Worm (Caenorhabditis elegans): ENCODE data around the gene Y57G11C.52.
"Not testable (repeated sequence)": the region's sequence is repeated elsewhere in the genome, so short reads cannot be mapped to it uniquely, and the experiment has no call there.

The Y57G11C.52 gene

ce11 chrIV:14838095-14838494 is 15.7 kb upstream of the Y57G11C.52 start:
- peak; percentile 82 for TF ChIP-seq mls-2 (tag; optimal IDR thresholded peaks at IDR 0.05)
- TF ChIP-seq blmp-1 (tag; optimal IDR thresholded peaks at IDR 0.05): no peak
- no peak for TF ChIP-seq mep-1 (tag; optimal IDR thresholded peaks at IDR 0.05)
- TF ChIP-seq elt-1 (tag; optimal IDR thresholded peaks at IDR 0.05; ENCODE audit: borderline replicate concordance, insufficient read depth): peak; percentile 20
- no peak for TF ChIP-seq zip-8 (tag; optimal IDR thresholded peaks at IDR 0.05)
- TF ChIP-seq drap-1 (GFP tag; optimal IDR thresholded peaks at IDR 0.05): no peak
- TF ChIP-seq ham-2 (GFP tag; optimal IDR thresholded peaks at IDR 0.05): peak; percentile 70
- peak; percentile 28 for TF ChIP-seq ces-1 (GFP tag; optimal IDR thresholded peaks at IDR 0.05)
- TF ChIP-seq ceh-39 (tag; optimal IDR thresholded peaks at IDR 0.05): peak; percentile 80
- peak; percentile 85 for TF ChIP-seq ceh-83 (GFP tag; optimal IDR thresholded peaks at IDR 0.05)
- no peak for TF ChIP-seq mab-5 (tag; optimal IDR thresholded peaks at IDR 0.05)
- no peak for TF ChIP-seq sem-2 (GFP tag; optimal IDR thresholded peaks at IDR 0.05)
- TF ChIP-seq lin-32 (GFP tag; optimal IDR thresholded peaks at IDR 0.05): peak; percentile 74
- TF ChIP-seq snpc-4 (tag; optimal IDR thresholded peaks at IDR 0.05): no peak
- no peak for TF ChIP-seq nhr-28 (tag; optimal IDR thresholded peaks at IDR 0.05)
- TF ChIP-seq ztf-11 (tag; optimal IDR thresholded peaks at IDR 0.05): no peak
- TF ChIP-seq unc-120 (tag; optimal IDR thresholded peaks at IDR 0.05; ENCODE audit: poor library complexity, severe bottlenecking): peak; percentile 81
- peak; percentile 36 for TF ChIP-seq unc-62 (GFP tag; optimal IDR thresholded peaks at IDR 0.05)
- peak; percentile 91 for TF ChIP-seq sptf-1 (tag; optimal IDR thresholded peaks at IDR 0.05)
- TF ChIP-seq ceh-43 (GFP tag; optimal IDR thresholded peaks at IDR 0.05): peak; percentile 35
- TF ChIP-seq unc-39 (tag; optimal IDR thresholded peaks at IDR 0.05): no peak
- TF ChIP-seq cnd-1 (tag; optimal IDR thresholded peaks at IDR 0.05): peak; percentile 88
- TF ChIP-seq elt-3 (tag; optimal IDR thresholded peaks at IDR 0.05): no peak
- no peak for TF ChIP-seq nhr-76 (tag; optimal IDR thresholded peaks at IDR 0.05)
- peak; percentile 26 for TF ChIP-seq lin-13 (tag; optimal IDR thresholded peaks at IDR 0.05)
- peak; percentile 37 for TF ChIP-seq bed-3 (GFP tag; optimal IDR thresholded peaks at IDR 0.05)
- no peak for TF ChIP-seq pha-4 (tag; optimal IDR thresholded peaks at IDR 0.05)
- TF ChIP-seq nhr-12 (tag; optimal IDR thresholded peaks at IDR 0.05): no peak
- peak; percentile 22 for TF ChIP-seq tbx-8 (GFP tag; optimal IDR thresholded peaks at IDR 0.05)
- no peak for TF ChIP-seq nhr-237 (tag; optimal IDR thresholded peaks at IDR 0.05)
- no peak for TF ChIP-seq nhr-2 (tag; optimal IDR thresholded peaks at IDR 0.05)
- TF ChIP-seq flh-1 (GFP tag; optimal IDR thresholded peaks at IDR 0.05): peak; percentile 37
- peak; percentile 83 for TF ChIP-seq M03D4.4 (tag; optimal IDR thresholded peaks at IDR 0.05)
- TF ChIP-seq lsy-2 (tag; optimal IDR thresholded peaks at IDR 0.05): peak; percentile 8
- TF ChIP-seq hlh-1 (tag; optimal IDR thresholded peaks at IDR 0.05): no peak

DNA sequence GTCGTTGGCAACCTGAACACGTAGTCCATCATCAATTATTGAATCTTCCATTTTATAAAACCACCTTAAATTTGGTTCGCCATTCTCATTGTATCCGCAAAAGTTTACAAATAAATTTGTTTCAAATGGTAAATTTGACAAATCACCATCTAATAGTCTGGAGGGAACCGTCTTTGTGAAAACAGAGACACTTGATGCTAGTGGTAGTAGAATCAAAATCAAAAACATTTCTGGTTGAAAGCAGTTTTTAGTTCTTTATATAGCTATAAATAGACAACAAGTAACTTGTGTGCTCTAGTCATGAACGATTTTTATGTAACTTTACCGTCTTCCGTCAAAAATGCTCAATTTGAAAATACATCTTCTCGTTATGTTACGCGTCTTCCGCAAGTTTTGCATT is 10.7 kb upstream of the Y57G11C.52 start, which contains the start of gene Y57G11C.20:
Y57G11C.20 (plus strand) TSS at position 301 of the 400 bp plus-strand sequence.
- not testable (repeated sequence) for TF ChIP-seq drap-1 (GFP tag; optimal IDR thresholded peaks at IDR 0.05); ztf-11 (tag; optimal IDR thresholded peaks at IDR 0.05); pha-4 (tag; optimal IDR thresholded peaks at IDR 0.05)

DNA sequence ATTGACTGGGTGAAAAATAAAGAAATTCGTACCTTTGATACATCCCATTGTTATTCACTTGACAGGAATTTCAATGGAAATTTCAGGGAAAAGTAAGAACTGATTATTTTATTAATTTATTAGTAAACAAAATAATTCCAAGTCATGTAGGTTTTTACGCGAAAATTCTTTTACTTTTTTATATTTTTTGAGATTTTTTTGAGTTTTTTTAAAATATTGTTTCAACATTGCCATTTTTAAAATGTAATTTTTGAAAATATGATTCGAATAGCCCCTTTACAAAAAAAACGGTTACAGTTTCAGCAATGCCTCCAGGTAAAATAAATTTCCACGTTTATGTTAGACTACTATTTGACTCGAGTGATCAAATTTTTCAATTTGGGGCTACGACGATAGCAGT is 7.9 kb downstream of the Y57G11C.52 start, which contains the start of gene Y57G11C.23:
Y57G11C.23 (minus strand) TSS at position 101 of the 400 bp plus-strand sequence.
- TF ChIP-seq nhr-28 (tag; optimal IDR thresholded peaks at IDR 0.05) (no peak), ceh-43 (GFP tag; optimal IDR thresholded peaks at IDR 0.05) (no peak), tbx-8 (GFP tag; optimal IDR thresholded peaks at IDR 0.05) (no peak), nhr-12 (tag; optimal IDR thresholded peaks at IDR 0.05) (no peak), lsy-2 (tag; optimal IDR thresholded peaks at IDR 0.05) (no peak), ztf-11 (tag; optimal IDR thresholded peaks at IDR 0.05) (no peak), nhr-76 (tag; optimal IDR thresholded peaks at IDR 0.05) (no peak), nhr-2 (tag; optimal IDR thresholded peaks at IDR 0.05) (no peak), mep-1 (tag; optimal IDR thresholded peaks at IDR 0.05) (no peak), unc-62 (GFP tag; optimal IDR thresholded peaks at IDR 0.05) (no peak), ces-1 (GFP tag; optimal IDR thresholded peaks at IDR 0.05) (no peak), mab-5 (tag; optimal IDR thresholded peaks at IDR 0.05) (no peak), pha-4 (tag; optimal IDR thresholded peaks at IDR 0.05) (no peak), elt-3 (tag; optimal IDR thresholded peaks at IDR 0.05) (no peak), flh-1 (GFP tag; optimal IDR thresholded peaks at IDR 0.05) (no peak), zip-8 (tag; optimal IDR thresholded peaks at IDR 0.05) (no peak), bed-3 (GFP tag; optimal IDR thresholded peaks at IDR 0.05) (no peak), mls-2 (tag; optimal IDR thresholded peaks at IDR 0.05) (no peak)

All from whole organism, mixed stage, embryonic.